Worm (Caenorhabditis elegans) whole organism, mixed stage, embryonic: ENCODE data around the gene srt-63.

ENCODE experiments used
- M03D4.4 ChIP-seq: sonication (generic microtip); optimal IDR thresholded peaks from 2 replicates; lab custom pipeline; 2017; ENCODE audit warnings: mild to moderate bottlenecking, missing genetic modification characterization, missing compliant biosample characterization
- bed-3 ChIP-seq: fragments of 200-800 bp; sonication (Bioruptor generic); optimal IDR thresholded peaks from 3 replicates; lab custom pipeline; 2018; ENCODE audit warnings: mild to moderate bottlenecking, missing genetic modification characterization, moderate library complexity, missing compliant biosample characterization
- ces-1 ChIP-seq: fragments of 150-350 bp; optimal IDR thresholded peaks from 2 replicates; lab custom pipeline; 2014; ENCODE audit warnings: missing biosample characterization, missing genetic modification reagents, missing genetic modification characterization
- elt-1 ChIP-seq: sonication (generic microtip); optimal IDR thresholded peaks from 2 replicates; lab custom pipeline; 2017; ENCODE audit warnings: missing genetic modification characterization, mild to moderate bottlenecking, missing compliant biosample characterization, antibody characterized with exemption, moderate library complexity, borderline replicate concordance; ENCODE audit not compliant: insufficient read depth
- lsy-2 ChIP-seq: fragments of 150-350 bp; optimal IDR thresholded peaks from 2 replicates; lab custom pipeline; 2014; ENCODE audit warnings: missing biosample characterization, missing genetic modification characterization
- mab-5 ChIP-seq: fragments of 150-350 bp; optimal IDR thresholded peaks from 2 replicates; lab custom pipeline; 2014; ENCODE audit warnings: missing biosample characterization, missing genetic modification characterization
- mep-1 ChIP-seq: fragments of 150-350 bp; optimal IDR thresholded peaks from 2 replicates; lab custom pipeline; 2017; ENCODE audit warnings: missing biosample characterization, missing genetic modification reagents, missing genetic modification characterization, inconsistent platforms
- nhr-237 ChIP-seq: fragments of 150-350 bp; optimal IDR thresholded peaks from 2 replicates; lab custom pipeline; 2014; ENCODE audit warnings: missing biosample characterization, missing genetic modification characterization
- snpc-4 ChIP-seq: fragments of 150-350 bp; optimal IDR thresholded peaks from 2 replicates; lab custom pipeline; 2014; ENCODE audit warnings: missing biosample characterization, missing genetic modification characterization
- sptf-1 ChIP-seq: sonication (generic microtip); optimal IDR thresholded peaks from 2 replicates; lab custom pipeline; 2017; ENCODE audit warnings: mild to moderate bottlenecking, missing genetic modification characterization, moderate library complexity, missing compliant biosample characterization
- unc-62 ChIP-seq: fragments of 150-350 bp; optimal IDR thresholded peaks from 2 replicates; lab custom pipeline; 2014; ENCODE audit warnings: missing biosample characterization, missing genetic modification reagents, missing genetic modification characterization
- ztf-11 ChIP-seq: fragments of 150-350 bp; optimal IDR thresholded peaks from 2 replicates; lab custom pipeline; 2014; ENCODE audit warnings: missing biosample characterization, missing genetic modification characterization

ce11 chrV:3276184-3276583 lies 20.2 kb upstream of the srt-63 start:
- TF ChIP-seq unc-62 (GFP tag; lab: Kevin White, UChicago): no peak
- TF ChIP-seq snpc-4 (tag; lab: Kevin White, UChicago): no peak
- TF ChIP-seq M03D4.4: no peak
- no peak for TF ChIP-seq sptf-1 (tag; lab: Kevin White, UChicago)
- no peak for TF ChIP-seq mep-1 (tag; lab: Kevin White, UChicago)
- no peak for TF ChIP-seq ces-1
- no peak for TF ChIP-seq lsy-2
- no peak for TF ChIP-seq elt-1
- no peak for TF ChIP-seq nhr-237 (tag; lab: Kevin White, UChicago)
- no peak for TF ChIP-seq ztf-11 (tag; lab: Kevin White, UChicago)
- TF ChIP-seq bed-3 (GFP tag; lab: Kevin White, UChicago): no peak
- TF ChIP-seq mab-5 (tag; lab: Kevin White, UChicago): no peak
